Worm (Caenorhabditis elegans): ENCODE results near the gene his-69.

The his-69 gene

DNA sequence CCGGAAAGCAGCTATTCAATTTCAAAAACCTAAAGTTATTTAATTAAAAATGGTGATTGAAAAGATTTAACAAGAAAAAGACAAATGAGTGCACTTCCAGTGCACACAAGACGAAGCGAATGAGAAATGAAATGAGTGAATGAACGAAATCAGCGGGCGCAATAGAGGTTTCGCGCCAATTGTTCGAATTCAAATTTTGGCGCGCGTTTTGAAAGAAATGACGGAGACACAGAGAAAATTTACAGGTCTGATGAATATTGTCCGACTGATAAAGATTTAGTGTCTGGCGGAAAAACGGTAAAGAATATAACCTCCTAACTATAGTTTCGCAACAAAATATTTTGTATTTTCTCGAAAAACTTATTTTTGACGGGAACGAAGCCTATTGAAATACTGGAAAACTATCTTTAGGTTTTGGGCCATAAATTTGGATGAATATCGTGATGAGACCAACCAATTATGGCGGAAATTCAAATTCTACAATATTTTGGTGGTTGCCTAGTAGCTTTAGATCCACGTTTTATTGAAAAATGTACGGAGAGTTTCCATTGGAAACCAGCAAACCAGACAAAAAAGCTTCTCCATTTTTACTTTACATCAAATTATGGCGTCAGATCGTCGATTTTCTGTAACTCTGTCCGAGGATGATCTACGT, 37.0 kb upstream of the his-69 start, which contains the start of gene C03C10.7:
C03C10.7 (plus strand) TSS at position 605 of the 655 bp plus-strand sequence.
- TF ChIP-seq ztf-11 (tag; optimal IDR thresholded peaks at IDR 0.05) = no peak
- TF ChIP-seq unc-39 (tag; optimal IDR thresholded peaks at IDR 0.05) = no peak
- no peak for TF ChIP-seq elt-3 (tag; optimal IDR thresholded peaks at IDR 0.05)
- TF ChIP-seq flh-1 (GFP tag; optimal IDR thresholded peaks at IDR 0.05) = no peak

- TF ChIP-seq hlh-1 (tag; optimal IDR thresholded peaks at IDR 0.05) = peak; percentile 3
- TF ChIP-seq nhr-2 (tag; optimal IDR thresholded peaks at IDR 0.05) = no peak
Measured at ce11 chrIII:4094681-4095080, 36.1 kb upstream of the his-69 start, which contains the start of gene rnr-2. rnr-2 (minus strand) TSS chrIII:4094921.

- TF ChIP-seq cnd-1 (tag; optimal IDR thresholded peaks at IDR 0.05) (no peak), ces-1 (GFP tag; optimal IDR thresholded peaks at IDR 0.05) (no peak)
Measured at ce11 chrIII:4092962-4093361, 34.4 kb upstream of the his-69 start.

DNA sequence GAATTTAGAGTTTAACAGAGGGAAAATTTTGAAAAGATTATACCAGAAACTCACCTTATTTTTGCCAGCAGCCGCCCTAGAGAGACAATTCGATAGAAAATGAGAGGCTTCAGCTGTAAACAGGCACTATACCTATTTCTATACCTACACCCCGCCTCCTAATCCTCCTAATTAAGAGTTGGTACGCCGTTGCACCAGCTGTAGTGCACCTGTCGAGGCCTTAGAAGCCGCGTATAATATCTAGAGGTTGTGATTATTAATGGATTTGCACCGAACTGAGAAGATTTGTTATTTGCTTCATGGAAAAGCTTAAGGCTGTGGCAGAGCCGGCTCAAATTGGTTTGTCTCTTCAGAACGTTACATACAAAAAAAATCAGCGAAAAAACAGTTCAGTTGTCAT, 33.5 kb upstream of the his-69 start, which contains the start of gene C03C10.5:
C03C10.5 (minus strand) TSS at position 101 of the 400 bp plus-strand sequence.
- TF ChIP-seq lin-32 (GFP tag; optimal IDR thresholded peaks at IDR 0.05) (peak; percentile 75), nhr-12 (tag; optimal IDR thresholded peaks at IDR 0.05) (no peak), ces-1 (GFP tag; optimal IDR thresholded peaks at IDR 0.05) (no peak), mls-2 (tag; optimal IDR thresholded peaks at IDR 0.05) (no peak), elt-3 (tag; optimal IDR thresholded peaks at IDR 0.05) (no peak), elt-1 (tag; optimal IDR thresholded peaks at IDR 0.05; ENCODE audit: borderline replicate concordance, insufficient read depth) (no peak), nhr-2 (tag; optimal IDR thresholded peaks at IDR 0.05) (no peak), lsy-2 (tag; optimal IDR thresholded peaks at IDR 0.05) (no peak), pha-4 (tag; optimal IDR thresholded peaks at IDR 0.05) (no peak)

- TF ChIP-seq mep-1 (tag; optimal IDR thresholded peaks at IDR 0.05) (no peak), ceh-43 (GFP tag; optimal IDR thresholded peaks at IDR 0.05) (no peak), hlh-1 (tag; optimal IDR thresholded peaks at IDR 0.05) (no peak), bed-3 (GFP tag; optimal IDR thresholded peaks at IDR 0.05) (no peak), elt-3 (tag; optimal IDR thresholded peaks at IDR 0.05) (no peak), lin-32 (GFP tag; optimal IDR thresholded peaks at IDR 0.05) (no peak), flh-1 (GFP tag; optimal IDR thresholded peaks at IDR 0.05) (no peak), sptf-1 (tag; optimal IDR thresholded peaks at IDR 0.05) (no peak), ces-1 (GFP tag; optimal IDR thresholded peaks at IDR 0.05) (no peak), pha-4 (tag; optimal IDR thresholded peaks at IDR 0.05) (no peak), nhr-2 (tag; optimal IDR thresholded peaks at IDR 0.05) (no peak), ham-2 (GFP tag; optimal IDR thresholded peaks at IDR 0.05) (no peak), zip-8 (tag; optimal IDR thresholded peaks at IDR 0.05) (no peak), nhr-237 (tag; optimal IDR thresholded peaks at IDR 0.05) (no peak), drap-1 (GFP tag; optimal IDR thresholded peaks at IDR 0.05) (no peak)
Measured at ce11 chrIII:4090773-4091172, 32.2 kb upstream of the his-69 start, which contains the start of gene C03C10.2. C03C10.2 (plus strand) TSS chrIII:4091073.

DNA sequence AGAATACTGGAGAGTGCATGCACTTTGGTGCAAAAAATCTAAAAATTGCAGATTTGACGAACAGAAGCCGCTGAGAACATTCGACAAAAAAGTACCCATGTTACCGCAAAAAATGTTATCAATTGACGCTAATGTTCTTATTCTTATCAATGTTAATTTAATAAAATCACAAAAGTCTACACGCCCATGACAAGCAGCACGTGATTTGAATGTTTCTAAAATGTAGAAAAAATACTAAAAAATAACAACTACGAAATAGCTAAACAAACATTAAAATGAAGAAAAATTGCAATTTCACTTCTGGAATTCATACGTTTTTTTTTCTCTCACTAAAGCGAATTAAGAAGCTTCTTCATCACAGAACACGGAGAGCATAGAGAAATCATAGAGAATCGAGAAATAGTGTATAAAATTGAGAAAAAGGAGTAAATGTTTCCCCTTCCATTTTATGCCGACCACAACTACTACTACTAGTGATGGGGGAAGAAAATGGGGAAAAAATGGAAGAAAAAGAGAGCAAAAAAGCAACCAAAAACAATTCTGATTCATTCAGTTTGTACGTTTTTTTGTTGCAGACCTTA, 29.9 kb upstream of the his-69 start:
- TF ChIP-seq lsy-2 (tag; optimal IDR thresholded peaks at IDR 0.05) = peak; percentile 2
- no peak for TF ChIP-seq mls-2 (tag; optimal IDR thresholded peaks at IDR 0.05)
- TF ChIP-seq lin-13 (tag; optimal IDR thresholded peaks at IDR 0.05) = no peak
- no peak for TF ChIP-seq pha-4 (tag; optimal IDR thresholded peaks at IDR 0.05)
- no peak for TF ChIP-seq nhr-28 (tag; optimal IDR thresholded peaks at IDR 0.05)
- no peak for TF ChIP-seq elt-1 (tag; optimal IDR thresholded peaks at IDR 0.05; ENCODE audit: borderline replicate concordance, insufficient read depth)
- TF ChIP-seq cnd-1 (tag; optimal IDR thresholded peaks at IDR 0.05) = no peak
- TF ChIP-seq elt-3 (tag; optimal IDR thresholded peaks at IDR 0.05) = no peak
- no peak for TF ChIP-seq zip-8 (tag; optimal IDR thresholded peaks at IDR 0.05)
- TF ChIP-seq ceh-39 (tag; optimal IDR thresholded peaks at IDR 0.05) = no peak
- no peak for TF ChIP-seq drap-1 (GFP tag; optimal IDR thresholded peaks at IDR 0.05)
- no peak for TF ChIP-seq hlh-1 (tag; optimal IDR thresholded peaks at IDR 0.05)
- peak; percentile 15 for TF ChIP-seq unc-120 (tag; optimal IDR thresholded peaks at IDR 0.05; ENCODE audit: poor library complexity, severe bottlenecking)
- TF ChIP-seq ces-1 (GFP tag; optimal IDR thresholded peaks at IDR 0.05) = peak; percentile 85
- TF ChIP-seq mep-1 (tag; optimal IDR thresholded peaks at IDR 0.05) = no peak
- TF ChIP-seq nhr-2 (tag; optimal IDR thresholded peaks at IDR 0.05) = no peak
- no peak for TF ChIP-seq M03D4.4 (tag; optimal IDR thresholded peaks at IDR 0.05)
- TF ChIP-seq snpc-4 (tag; optimal IDR thresholded peaks at IDR 0.05) = no peak
- TF ChIP-seq sem-2 (GFP tag; optimal IDR thresholded peaks at IDR 0.05) = no peak

Measured in whole organism, mixed stage, embryonic.